Worm (Caenorhabditis elegans): Measurements from ENCODE around the gene T10C6.15.

T10C6.15 gene

ce11 chrV:16023559-16023958, 22.2 kb downstream of the T10C6.15 start:
- no peak for TF ChIP-seq lin-39 (tag; optimal IDR thresholded peaks at IDR 0.05)
- TF ChIP-seq nhr-10 (tag; optimal IDR thresholded peaks at IDR 0.05) = no peak
- TF ChIP-seq nhr-6 (tag; optimal IDR thresholded peaks at IDR 0.05) = no peak
- TF ChIP-seq C34F6.9 (tag; optimal IDR thresholded peaks at IDR 0.05) = no peak
- no peak for TF ChIP-seq fos-1 (tag; optimal IDR thresholded peaks at IDR 0.05)
- TF ChIP-seq lsy-2 (tag; optimal IDR thresholded peaks at IDR 0.05) = no peak
- no peak for TF ChIP-seq nhr-77 (tag; optimal IDR thresholded peaks at IDR 0.05)
- no peak for TF ChIP-seq ztf-1 (GFP tag; conservative IDR thresholded peaks at IDR 0.05)
- TF ChIP-seq zag-1 (tag; optimal IDR thresholded peaks at IDR 0.05) = no peak
- no peak for TF ChIP-seq skn-1 (tag; optimal IDR thresholded peaks at IDR 0.05)
- TF ChIP-seq peb-1 (tag; optimal IDR thresholded peaks at IDR 0.05) = no peak
- TF ChIP-seq gmeb-1 (tag; optimal IDR thresholded peaks at IDR 0.05) = no peak
- no peak for TF ChIP-seq ceh-16 (tag; optimal IDR thresholded peaks at IDR 0.05)
- TF ChIP-seq nhr-21 (tag; optimal IDR thresholded peaks at IDR 0.05) = no peak
- TF ChIP-seq sem-4 (tag; optimal IDR thresholded peaks at IDR 0.05) = no peak

ce11 chrV:16023051-16023450, 22.7 kb downstream of the T10C6.15 start, which contains the start of gene cwc-15:
Gene cwc-15 (plus strand): TSS chrV:16023351.
- no peak for TF ChIP-seq peb-1 (tag; optimal IDR thresholded peaks at IDR 0.05)
- no peak for TF ChIP-seq sma-3 (GFP tag; optimal IDR thresholded peaks at IDR 0.05)
- TF ChIP-seq ceh-16 (tag; optimal IDR thresholded peaks at IDR 0.05) = no peak
- no peak for TF ChIP-seq lin-39 (tag; optimal IDR thresholded peaks at IDR 0.05)
- TF ChIP-seq egl-27 (tag; optimal IDR thresholded peaks at IDR 0.05) = no peak
- TF ChIP-seq elt-1 (tag; optimal IDR thresholded peaks at IDR 0.05) = no peak

- TF ChIP-seq nhr-23 (tag; optimal IDR thresholded peaks at IDR 0.05) (no peak), nhr-25 (tag; optimal IDR thresholded peaks at IDR 0.05) (no peak), dmd-4 (tag; optimal IDR thresholded peaks at IDR 0.05) (no peak), mab-5 (tag; optimal IDR thresholded peaks at IDR 0.05) (no peak), ztf-1 (GFP tag; conservative IDR thresholded peaks at IDR 0.05) (no peak), nhr-237 (tag; optimal IDR thresholded peaks at IDR 0.05) (no peak), crh-2 (tag; optimal IDR thresholded peaks at IDR 0.05) (peak; percentile 42), unc-55 (GFP tag; optimal IDR thresholded peaks at IDR 0.05) (peak; percentile 41), lin-39 (tag; optimal IDR thresholded peaks at IDR 0.05) (no peak), ztf-4 (tag; optimal IDR thresholded peaks at IDR 0.05) (no peak), elt-1 (tag; optimal IDR thresholded peaks at IDR 0.05) (no peak), lin-13 (GFP tag; optimal IDR thresholded peaks at IDR 0.05) (peak; percentile 4), C34F6.9 (tag; optimal IDR thresholded peaks at IDR 0.05) (peak; percentile 2), sma-3 (GFP tag; optimal IDR thresholded peaks at IDR 0.05) (peak; percentile 52), nhr-129 (tag; optimal IDR thresholded peaks at IDR 0.05) (peak; percentile 12), sma-9 (GFP tag; optimal IDR thresholded peaks at IDR 0.05) (peak; percentile 32), sma-9 (tag; optimal IDR thresholded peaks at IDR 0.05) (no peak), gmeb-1 (tag; optimal IDR thresholded peaks at IDR 0.05) (peak; percentile 87), snpc-4 (tag; optimal IDR thresholded peaks at IDR 0.05) (peak; percentile 31)
Observed at ce11 chrV:16022600-16022999, 23.1 kb downstream of the T10C6.15 start.

ce11 chrV:16020042-16020441, 25.7 kb downstream of the T10C6.15 start, which contains the start of gene srx-44:
Gene srx-44 (plus strand): TSS chrV:16020342.
- TF ChIP-seq aly-2 (tag; optimal IDR thresholded peaks at IDR 0.05) = no peak
- no peak for TF ChIP-seq unc-39 (tag; optimal IDR thresholded peaks at IDR 0.05)
- no peak for TF ChIP-seq mdl-1 (tag; optimal IDR thresholded peaks at IDR 0.05)
- no peak for TF ChIP-seq R02D3.7 (tag; optimal IDR thresholded peaks at IDR 0.05)
- TF ChIP-seq dmd-4 (tag; optimal IDR thresholded peaks at IDR 0.05) = no peak
- TF ChIP-seq ceh-82 (tag; optimal IDR thresholded peaks at IDR 0.05) = no peak
- TF ChIP-seq ztf-1 (GFP tag; conservative IDR thresholded peaks at IDR 0.05) = no peak
- TF ChIP-seq lin-11 (tag; optimal IDR thresholded peaks at IDR 0.05) = no peak
- TF ChIP-seq ceh-16 (tag; optimal IDR thresholded peaks at IDR 0.05) = no peak
- TF ChIP-seq gmeb-1 (tag; optimal IDR thresholded peaks at IDR 0.05) = no peak
- TF ChIP-seq alr-1 (tag; optimal IDR thresholded peaks at IDR 0.05) = no peak
- TF ChIP-seq unc-62 (GFP tag; optimal IDR thresholded peaks at IDR 0.05) = no peak
- TF ChIP-seq lin-39 (tag; optimal IDR thresholded peaks at IDR 0.05) = no peak
- no peak for TF ChIP-seq nhr-77 (tag; optimal IDR thresholded peaks at IDR 0.05)
- no peak for TF ChIP-seq blmp-1 (tag; optimal IDR thresholded peaks at IDR 0.05; ENCODE audit: insufficient read depth)
- no peak for TF ChIP-seq nhr-23 (tag; optimal IDR thresholded peaks at IDR 0.05)
- TF ChIP-seq sma-9 (GFP tag; optimal IDR thresholded peaks at IDR 0.05) = no peak
- no peak for TF ChIP-seq sma-9 (tag; optimal IDR thresholded peaks at IDR 0.05)
- no peak for TF ChIP-seq C34F6.9 (tag; optimal IDR thresholded peaks at IDR 0.05)

Data from whole organism, L2 larva.